Worm (Caenorhabditis elegans) whole organism, young adult: ENCODE measurements around the gene C12D8.20.

Experiments
- B0019.2 ChIP-seq: fragments of 200-800 bp; sonication (Bioruptor generic); conservative IDR thresholded peaks from 2 replicates; pipeline ENCODE4 v1.3.6; 2022; ENCODE audit warnings: missing genetic modification reagents, missing genetic modification characterization, missing compliant biosample characterization
- B0336.3 ChIP-seq: fragments of 200-800 bp; sonication (Bioruptor generic); IDR thresholded peaks from 2 replicates; pipeline ENCODE4 v1.3.6; 2022; ENCODE audit warnings: missing genetic modification characterization, missing compliant biosample characterization
- F23B12.7 ChIP-seq: sonication (generic microtip); optimal IDR thresholded peaks from 2 replicates; lab custom pipeline; 2017; ENCODE audit warnings: missing genetic modification characterization, mild to moderate bottlenecking, missing compliant biosample characterization, antibody characterized with exemption, moderate library complexity; ENCODE audit not compliant: insufficient read depth
- F37B4.10 ChIP-seq: fragments of 200-800 bp; sonication (Bioruptor generic); IDR thresholded peaks from 2 replicates; pipeline ENCODE4 v1.3.6; 2022; ENCODE audit warnings: missing genetic modification characterization, missing compliant biosample characterization
- F39B2.1 ChIP-seq: fragments of 200-800 bp; sonication (Bioruptor generic); IDR thresholded peaks from 2 replicates; pipeline ENCODE4 v1.3.6; 2022; ENCODE audit warnings: missing genetic modification reagents, missing genetic modification characterization, missing compliant biosample characterization
- F55B11.4 ChIP-seq: sonication (generic microtip); optimal IDR thresholded peaks from 2 replicates; lab custom pipeline; 2016; ENCODE audit warnings: missing compliant biosample characterization, missing genetic modification characterization, borderline replicate concordance; ENCODE audit not compliant: insufficient read depth
- T07F8.4 ChIP-seq: sonication (generic microtip); optimal IDR thresholded peaks from 2 replicates; lab custom pipeline; 2016; ENCODE audit warnings: mild to moderate bottlenecking, missing genetic modification characterization, moderate library complexity, missing compliant biosample characterization
- Y53F4B.3 ChIP-seq: fragments of 200-800 bp; sonication (Bioruptor generic); IDR thresholded peaks from 2 replicates; pipeline ENCODE4 v1.3.6; 2022; ENCODE audit warnings: missing genetic modification reagents, missing genetic modification characterization, missing compliant biosample characterization
- Y53G8AR.9 ChIP-seq: fragments of 200-800 bp; sonication (Bioruptor generic); conservative IDR thresholded peaks from 2 replicates; pipeline ENCODE4 v1.3.6; 2022; ENCODE audit warnings: missing genetic modification reagents, missing genetic modification characterization, missing compliant biosample characterization
- Y95B8A.8 ChIP-seq: fragments of 200-800 bp; sonication (Bioruptor generic); IDR thresholded peaks from 2 replicates; pipeline ENCODE4 v1.3.6; 2022; ENCODE audit warnings: missing genetic modification reagents, missing genetic modification characterization, missing compliant biosample characterization
- aptf-3 ChIP-seq: fragments of 200-800 bp; sonication (Bioruptor generic); IDR thresholded peaks from 2 replicates; pipeline ENCODE4 v1.3.6; 2022; ENCODE audit warnings: missing genetic modification characterization, missing compliant biosample characterization
- attf-3 ChIP-seq: fragments of 200-800 bp; sonication (Bioruptor generic); conservative IDR thresholded peaks from 2 replicates; pipeline ENCODE4 v1.3.6; 2022; ENCODE audit warnings: missing genetic modification reagents, missing genetic modification characterization, missing compliant biosample characterization
- bed-2 ChIP-seq: fragments of 200-800 bp; sonication (Bioruptor generic); IDR thresholded peaks from 2 replicates; pipeline ENCODE4 v1.3.6; 2022; ENCODE audit warnings: missing genetic modification reagents, missing genetic modification characterization, missing compliant biosample characterization
- ccch-3 ChIP-seq: fragments of 200-800 bp; sonication (Bioruptor generic); optimal IDR thresholded peaks from 2 replicates; lab custom pipeline; 2018; ENCODE audit warnings: mild to moderate bottlenecking, missing genetic modification characterization, missing compliant biosample characterization
- cebp-1 ChIP-seq, 2 experiments: fragments of 200-800 bp in 1 of 2; sonication (Bioruptor generic) in 1 of 2; sonication (generic microtip) in 1 of 2; IDR thresholded peaks in 1 of 2; optimal IDR thresholded peaks in 1 of 2; 2 replicates each; pipeline versions ENCODE4 v1.3.6 to Lab custom; 2017 to 2022; ENCODE audit warnings: missing compliant biosample characterization in 2 of 2, missing genetic modification characterization in 2 of 2, mild to moderate bottlenecking in 1 of 2, missing genetic modification reagents in 1 of 2, moderate library complexity in 1 of 2
- ceh-100 ChIP-seq: fragments of 200-800 bp; sonication (Bioruptor generic); IDR thresholded peaks from 2 replicates; pipeline ENCODE4 v1.3.6; 2022; ENCODE audit warnings: missing genetic modification reagents, missing genetic modification characterization, missing compliant biosample characterization
- ceh-79 ChIP-seq: sonication (generic microtip); optimal IDR thresholded peaks from 2 replicates; lab custom pipeline; 2017; ENCODE audit warnings: mild to moderate bottlenecking, missing genetic modification characterization, missing compliant biosample characterization
- ceh-91 ChIP-seq: fragments of 200-800 bp; sonication (Bioruptor generic); IDR thresholded peaks from 2 replicates; pipeline ENCODE4 v1.3.6; 2022; ENCODE audit warnings: missing genetic modification reagents, missing genetic modification characterization, missing compliant biosample characterization
- dpl-1 ChIP-seq: fragments of 150-350 bp; optimal IDR thresholded peaks from 2 replicates; lab custom pipeline; 2014; ENCODE audit warnings: missing biosample characterization, missing genetic modification reagents, missing genetic modification characterization
- egl-44 ChIP-seq: fragments of 200-800 bp; sonication (Bioruptor generic); IDR thresholded peaks from 2 replicates; pipeline ENCODE4 v1.3.6; 2022; ENCODE audit warnings: missing genetic modification reagents, missing genetic modification characterization, missing compliant biosample characterization
- egrh-3 ChIP-seq: fragments of 200-800 bp; sonication (Bioruptor generic); IDR thresholded peaks from 2 replicates; pipeline ENCODE4 v1.3.6; 2022; ENCODE audit warnings: missing genetic modification reagents, missing genetic modification characterization, missing compliant biosample characterization
- gei-17 ChIP-seq: fragments of 200-800 bp; sonication (Bioruptor generic); optimal IDR thresholded peaks from 2 replicates; lab custom pipeline; 2018; ENCODE audit warnings: mild to moderate bottlenecking, missing genetic modification characterization, missing compliant biosample characterization
- hrde-1 ChIP-seq: sonication (generic microtip); optimal IDR thresholded peaks from 2 replicates; lab custom pipeline; 2016; ENCODE audit warnings: missing genetic modification characterization, mild to moderate bottlenecking, missing compliant biosample characterization, moderate library complexity, missing genotype, missing genetic modification reagents, borderline replicate concordance
- hsf-1 ChIP-seq: fragments of 200-800 bp; sonication (Bioruptor generic); IDR thresholded peaks from 2 replicates; pipeline ENCODE4 v1.3.6; 2022; ENCODE audit warnings: missing genetic modification reagents, missing genetic modification characterization, missing compliant biosample characterization
- lin-35 ChIP-seq, 3 experiments: fragments of 150-350 bp in 2 of 3; sonication (generic microtip) in 1 of 3; optimal IDR thresholded peaks; 2 replicates each; lab custom pipeline; 2014 to 2018; ENCODE audit warnings: missing biosample characterization in 3 of 3, missing genetic modification characterization in 3 of 3, missing genetic modification reagents in 3 of 3
- lin-54 ChIP-seq: fragments of 200-800 bp; sonication (Bioruptor generic); optimal IDR thresholded peaks from 2 replicates; lab custom pipeline; 2018; ENCODE audit warnings: mild to moderate bottlenecking, missing genetic modification characterization, missing compliant biosample characterization
- lir-1 ChIP-seq: fragments of 200-800 bp; sonication (Bioruptor generic); conservative IDR thresholded peaks from 2 replicates; pipeline ENCODE4 v1.3.6; 2022; ENCODE audit warnings: missing genetic modification reagents, missing genetic modification characterization, missing compliant biosample characterization
- madf-10 ChIP-seq: sonication (generic microtip); optimal IDR thresholded peaks from 2 replicates; lab custom pipeline; 2016; ENCODE audit warnings: mild to moderate bottlenecking, missing genetic modification characterization, missing compliant biosample characterization
- madf-6 ChIP-seq: fragments of 200-800 bp; sonication (Bioruptor generic); IDR thresholded peaks from 2 replicates; pipeline ENCODE4 v1.3.6; 2022; ENCODE audit warnings: missing genetic modification reagents, missing genetic modification characterization, missing compliant biosample characterization
- mel-28 ChIP-seq: sonication (generic microtip); optimal IDR thresholded peaks from 2 replicates; lab custom pipeline; 2016; ENCODE audit warnings: borderline replicate concordance, mild to moderate bottlenecking, missing genetic modification characterization, missing compliant biosample characterization
- mes-4 ChIP-seq: sonication (generic microtip); optimal IDR thresholded peaks from 2 replicates; lab custom pipeline; 2016; ENCODE audit warnings: missing genotype, missing genetic modification characterization, missing compliant biosample characterization
- nfya-1 ChIP-seq: sonication (generic microtip); optimal IDR thresholded peaks from 2 replicates; lab custom pipeline; 2017; ENCODE audit warnings: antibody characterized with exemption, missing compliant biosample characterization, missing genetic modification characterization, borderline replicate concordance; ENCODE audit not compliant: insufficient read depth
- nhr-80 ChIP-seq: sonication (generic microtip); optimal IDR thresholded peaks from 2 replicates; lab custom pipeline; 2016; ENCODE audit warnings: missing genetic modification characterization, missing compliant biosample characterization
- pbrm-1 ChIP-seq: fragments of 200-800 bp; sonication (Bioruptor generic); IDR thresholded peaks from 2 replicates; pipeline ENCODE4 v1.3.6; 2022; ENCODE audit warnings: missing genetic modification reagents, missing genetic modification characterization, missing compliant biosample characterization
- pha-4 ChIP-seq: fragments of 150-350 bp; sonication (generic microtip); optimal IDR thresholded peaks from 2 replicates; lab custom pipeline; 2014; ENCODE audit warnings: missing biosample characterization, missing genetic modification reagents, missing genetic modification characterization
- rcor-1 ChIP-seq: fragments of 200-800 bp; sonication (Bioruptor generic); IDR thresholded peaks from 2 replicates; pipeline ENCODE4 v1.3.6; 2022; ENCODE audit warnings: missing genetic modification reagents, missing genetic modification characterization, missing compliant biosample characterization
- rpc-1 ChIP-seq, 2 experiments: fragments of 150-350 bp in 1 of 2; sonication (generic microtip) in 1 of 2; optimal IDR thresholded peaks; 2 replicates each; lab custom pipeline; 2014 to 2018; ENCODE audit warnings: missing biosample characterization in 1 of 2, missing genetic modification characterization in 1 of 2, missing genetic modification reagents in 1 of 2, missing genotype in 1 of 2
- sdz-38 ChIP-seq: sonication (generic microtip); optimal IDR thresholded peaks from 2 replicates; lab custom pipeline; 2016; ENCODE audit warnings: missing genotype, missing genetic modification characterization, missing compliant biosample characterization
- snpc-4 ChIP-seq, 5 experiments: fragments of 150-350 bp in 1 of 5; sonication (generic microtip) in 4 of 5; optimal IDR thresholded peaks; 2 replicates each; lab custom pipeline; 2014 to 2018; ENCODE audit warnings: missing genetic modification characterization in 5 of 5, missing biosample characterization in 3 of 5, antibody characterized with exemption in 2 of 5, mild to moderate bottlenecking in 2 of 5, missing compliant biosample characterization in 2 of 5, missing genotype in 2 of 5, moderate library complexity in 2 of 5, missing genetic modification reagents in 1 of 5
- tbp1 ChIP-seq: fragments of 200-800 bp; sonication (Bioruptor generic); optimal IDR thresholded peaks from 2 replicates; lab custom pipeline; 2018; ENCODE audit warnings: mild to moderate bottlenecking, missing genetic modification characterization, missing compliant biosample characterization
- xnd-1 ChIP-seq: sonication (generic microtip); optimal IDR thresholded peaks from 2 replicates; lab custom pipeline; 2016; ENCODE audit warnings: missing genotype, missing genetic modification reagents, missing genetic modification characterization, missing compliant biosample characterization
- zim-3 ChIP-seq: sonication (generic microtip); optimal IDR thresholded peaks from 2 replicates; lab custom pipeline; 2017; ENCODE audit warnings: mild to moderate bottlenecking, missing genetic modification characterization, moderate library complexity, missing compliant biosample characterization
- ztf-18 ChIP-seq: sonication (generic microtip); optimal IDR thresholded peaks from 2 replicates; lab custom pipeline; 2016; ENCODE audit warnings: missing genotype, mild to moderate bottlenecking, missing genetic modification characterization, missing compliant biosample characterization

Gene C12D8.20

DNA sequence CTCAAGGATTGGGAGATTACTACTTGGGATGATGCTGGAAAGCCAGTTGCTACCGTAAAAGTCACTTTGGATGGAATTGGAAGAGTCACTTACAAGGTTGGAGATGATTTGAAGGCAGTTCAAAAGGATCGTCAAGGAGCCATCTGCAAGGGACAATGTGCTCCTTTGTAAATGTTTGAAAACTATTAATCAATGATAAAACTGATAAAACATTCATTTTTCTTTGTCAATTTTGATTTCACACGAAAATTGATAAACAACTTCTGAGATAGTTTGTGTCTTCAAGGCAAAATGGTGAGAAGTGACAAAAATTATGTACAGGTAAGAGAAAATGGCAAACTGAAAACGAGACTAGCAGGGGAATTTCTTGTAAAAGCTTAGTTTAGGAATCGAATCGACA lies 19.8 kb upstream of the C12D8.20 start:
- TF ChIP-seq lir-1 (GFP tag; lab: Robert Waterston, UW) (no peak), attf-3 (GFP tag; lab: Robert Waterston, UW) (no peak), mel-28 (tag; lab: Kevin White, UChicago) (no peak), aptf-3 (no peak), lin-54 (no peak), madf-10 (tag; lab: Kevin White, UChicago) (no peak), egrh-3 (no peak), Y95B8A.8 (GFP tag; lab: Robert Waterston, UW) (no peak), ceh-100 (GFP tag; lab: Robert Waterston, UW) (no peak), T07F8.4 (tag; lab: Kevin White, UChicago) (no peak), ceh-91 (GFP tag; lab: Robert Waterston, UW) (no peak), rpc-1 (optimal IDR thresholded peaks at IDR 0.05; lab: Kevin White, UChicago) (no peak), rpc-1 (tag; optimal IDR thresholded peaks at IDR 0.05; lab: Kevin White, UChicago) (no peak), Y53G8AR.9 (no peak), ccch-3 (GFP tag; lab: Kevin White, UChicago) (no peak), Y53F4B.3 (GFP tag; lab: Robert Waterston, UW) (no peak), egl-44 (GFP tag; lab: Robert Waterston, UW) (no peak), mes-4 (no peak), lin-35 (GFP tag; optimal IDR thresholded peaks at IDR 0.05; lab: Kevin White, UChicago) (no peak), gei-17 (GFP tag; lab: Kevin White, UChicago) (no peak)

- no peak for TF ChIP-seq ceh-79 (tag; lab: Kevin White, UChicago)
- TF ChIP-seq nhr-80, result peak; percentile 65
- no peak for TF ChIP-seq tbp1 (GFP tag; lab: Kevin White, UChicago)
- peak; percentile 56 for TF ChIP-seq ztf-18 (tag; lab: Kevin White, UChicago)
- TF ChIP-seq rcor-1 (GFP tag; lab: Robert Waterston, UW), result no peak
- no peak for TF ChIP-seq cebp-1 (GFP tag; IDR thresholded peaks at IDR 0.05; lab: Robert Waterston, UW)
- peak; percentile 2 for TF ChIP-seq cebp-1 (tag; optimal IDR thresholded peaks at IDR 0.05; lab: Kevin White, UChicago)
- TF ChIP-seq F37B4.10 (GFP tag; lab: Robert Waterston, UW), result no peak
- TF ChIP-seq xnd-1 (tag; lab: Kevin White, UChicago), result no peak
- TF ChIP-seq madf-6 (GFP tag; lab: Robert Waterston, UW), result 0 out of 2 replicates have a peak, but pooled peaks have one; percentile 17
- no peak for TF ChIP-seq F39B2.1 (GFP tag; lab: Robert Waterston, UW)
- no peak for TF ChIP-seq snpc-4 (GFP tag; optimal IDR thresholded peaks at IDR 0.05; lab: Kevin White, UChicago)
- peak in 2 of 4 experiments; percentile 33 to 36 for TF ChIP-seq snpc-4 (tag; optimal IDR thresholded peaks at IDR 0.05; lab: Kevin White, UChicago)
- TF ChIP-seq pha-4 (tag; lab: Kevin White, UChicago), result no peak
These were observed 18.6 kb upstream of the C12D8.20 start, which contains the start of gene chpf-1 for ce11 chrV:10203435-10204009. chpf-1 (minus strand) TSS chrV:10203485.

ce11 chrV:10204863-10205338 lies 17.2 kb upstream of the C12D8.20 start, which contains the start of the genes ZK856.19 and ZK856.11:
ZK856.19 (minus strand) TSS chrV:10204913.
ZK856.11 (minus strand) TSS chrV:10204938.
- no peak for TF ChIP-seq rpc-1 (optimal IDR thresholded peaks at IDR 0.05; lab: Kevin White, UChicago)
- TF ChIP-seq rpc-1 (tag; optimal IDR thresholded peaks at IDR 0.05; lab: Kevin White, UChicago), result no peak
- TF ChIP-seq nfya-1 (tag; lab: Kevin White, UChicago), result no peak
- TF ChIP-seq B0336.3 (GFP tag; lab: Robert Waterston, UW), result 0 out of 2 replicates have a peak, but pooled peaks have one; percentile 49
- TF ChIP-seq bed-2 (GFP tag; lab: Robert Waterston, UW), result no peak
- 0 out of 2 replicates have a peak, but pooled peaks have one; percentile 20 for TF ChIP-seq pbrm-1 (GFP tag; lab: Robert Waterston, UW)
- TF ChIP-seq F23B12.7 (tag; lab: Kevin White, UChicago), result peak; percentile 45
- TF ChIP-seq ztf-18 (tag; lab: Kevin White, UChicago), result peak; percentile 93
- 0 out of 2 replicates have a peak, but pooled peaks have one; percentile 18 for TF ChIP-seq hsf-1
- no peak for TF ChIP-seq zim-3 (tag; lab: Kevin White, UChicago)
- TF ChIP-seq B0019.2 (GFP tag; lab: Robert Waterston, UW), result no peak
- no peak for TF ChIP-seq rcor-1 (GFP tag; lab: Robert Waterston, UW)
- TF ChIP-seq F55B11.4 (tag; lab: Kevin White, UChicago), result no peak
- no peak for TF ChIP-seq dpl-1 (GFP tag; lab: Kevin White, UChicago)
- TF ChIP-seq sdz-38, result no peak
- no peak for TF ChIP-seq snpc-4 (GFP tag; optimal IDR thresholded peaks at IDR 0.05; lab: Kevin White, UChicago)
- TF ChIP-seq snpc-4 (tag; optimal IDR thresholded peaks at IDR 0.05; lab: Kevin White, UChicago), result peak in 2 of 4 experiments; percentile 35 to 49
- peak; percentile 0 for TF ChIP-seq hrde-1 (tag; lab: Kevin White, UChicago)
